Fruit fly (Drosophila melanogaster) S2 (cell line): Measurements from ENCODE around the gene Pgant6.

Source experiments
- CG8478 ChIP-seq: fragments of >200 bp; optimal IDR thresholded peaks from 2 replicates; lab custom pipeline; 2018
- CTCF ChIP-seq, 2 experiments: fragments of >200 bp; optimal IDR thresholded peaks; 2 replicates each; lab custom pipeline; 2018

DNA sequence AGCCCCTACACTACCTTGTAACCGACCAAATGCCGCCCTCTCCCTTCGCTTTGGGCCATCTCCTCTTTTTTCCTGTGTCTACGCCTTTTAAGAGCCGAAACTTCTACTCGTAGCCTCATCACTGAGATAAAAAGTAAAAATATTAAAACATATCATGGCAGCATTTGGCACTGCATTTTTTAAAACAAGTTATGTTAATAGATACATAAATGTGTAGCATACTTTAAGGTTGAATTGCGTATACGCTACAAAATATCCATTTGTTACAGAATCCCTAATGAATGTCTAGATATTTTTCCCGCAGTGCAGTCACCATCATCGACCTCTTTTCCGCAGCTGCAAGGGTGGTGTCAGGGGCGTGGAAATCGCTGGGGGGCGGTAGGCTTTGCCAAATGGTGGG is 40.9 kb downstream of the Pgant6 start:
- no peak for TF ChIP-seq CTCF (optimal IDR thresholded peaks at IDR 0.05; lab: Kevin White, UChicago)
- no peak for TF ChIP-seq CG8478
